Fruit fly (Drosophila melanogaster): ENCODE results near the gene CG2162.

The CG2162 gene

DNA sequence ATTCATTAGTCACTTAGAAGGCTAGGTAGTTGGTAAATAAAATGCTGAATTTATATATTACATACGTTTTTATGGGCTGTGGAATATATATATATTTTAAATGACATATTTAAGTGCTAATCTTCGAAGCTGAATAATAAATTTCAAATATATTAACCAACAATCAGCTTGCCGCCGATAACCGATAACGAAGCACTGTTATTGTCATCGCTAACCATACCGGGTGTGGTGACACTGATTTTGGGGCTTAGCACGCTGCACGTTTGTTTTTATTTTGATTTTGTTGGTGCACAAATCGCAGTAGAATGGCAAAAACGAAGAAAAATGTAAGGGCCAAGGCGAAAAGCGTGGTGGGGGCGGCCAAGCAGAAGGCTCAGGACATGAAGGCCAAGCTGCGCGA lies 19.9 kb downstream of the CG2162 start, which contains the start of gene CG16753 (continued):
- TF ChIP-seq chinmo (GFP tag; IDR thresholded peaks at IDR 0.05; ENCODE audit: partially characterized antibody), result peak; percentile 74; the same call in 2 of the 4 replicates
- peak; percentile 21 for TF ChIP-seq CG17912 (GFP tag; optimal IDR thresholded peaks at IDR 0.05)
- TF ChIP-seq nerfin-2 (GFP tag; IDR thresholded peaks at IDR 0.05; ENCODE audit: partially characterized antibody), result peak; percentile 52; the same call in 1 of the 2 replicates
- TF ChIP-seq BEAF-32 (GFP tag; optimal IDR thresholded peaks at IDR 0.05), result peak; percentile 37
- TF ChIP-seq inv (GFP tag; IDR thresholded peaks at IDR 0.05; ENCODE audit: partially characterized antibody), result 0 out of 2 replicates have a peak, but pooled peaks have one; percentile 19
- TF ChIP-seq unc-4 (GFP tag; IDR thresholded peaks at IDR 0.05; ENCODE audit: partially characterized antibody), result 0 out of 2 replicates have a peak, but pooled peaks have one; percentile 54
- TF ChIP-seq CG10267 (tag; optimal IDR thresholded peaks at IDR 0.05), result peak; percentile 17
- peak; percentile 66 for TF ChIP-seq Scr (GFP tag; IDR thresholded peaks at IDR 0.05; ENCODE audit: partially characterized antibody)
- TF ChIP-seq sna (GFP tag; IDR thresholded peaks at IDR 0.05; ENCODE audit: partially characterized antibody), result peak; percentile 60
- TF ChIP-seq Bgb (GFP tag; IDR thresholded peaks at IDR 0.05; ENCODE audit: partially characterized antibody), result peak; percentile 35
- peak; percentile 62; the same call in 2 of the 3 replicates for TF ChIP-seq Opbp (GFP tag; IDR thresholded peaks at IDR 0.05; ENCODE audit: partially characterized antibody)
- TF ChIP-seq CG34224 (GFP tag; IDR thresholded peaks at IDR 0.05; ENCODE audit: partially characterized antibody), result peak; percentile 76
- peak; percentile 70 for TF ChIP-seq Med (GFP tag)
- TF ChIP-seq HLH4C (GFP tag; IDR thresholded peaks at IDR 0.05; ENCODE audit: partially characterized antibody), result peak; percentile 83
- no peak for TF ChIP-seq CG8089 (GFP tag; optimal IDR thresholded peaks at IDR 0.05)
- no peak for TF ChIP-seq CG12299 (tag; optimal IDR thresholded peaks at IDR 0.05)
- TF ChIP-seq tna (GFP tag; IDR thresholded peaks at IDR 0.05; ENCODE audit: partially characterized antibody), result peak; percentile 73
- TF ChIP-seq CG7963 (GFP tag; IDR thresholded peaks at IDR 0.05; ENCODE audit: partially characterized antibody), result peak; percentile 67
- TF ChIP-seq CG1603 (tag; optimal IDR thresholded peaks at IDR 0.05), result peak; percentile 33
- peak; percentile 59; the same call in 1 of the 3 replicates for TF ChIP-seq hb (GFP tag; IDR thresholded peaks at IDR 0.05; ENCODE audit: partially characterized antibody)
- peak; percentile 88 for TF ChIP-seq otp (GFP tag; IDR thresholded peaks at IDR 0.05)
- TF ChIP-seq CG30431 (GFP tag; optimal IDR thresholded peaks at IDR 0.05), result no peak
- TF ChIP-seq gcm2 (GFP tag; optimal IDR thresholded peaks at IDR 0.05), result no peak
- TF ChIP-seq stwl (tag; optimal IDR thresholded peaks at IDR 0.05), result peak; percentile 48
- TF ChIP-seq Max (GFP tag; optimal IDR thresholded peaks at IDR 0.05), result peak; percentile 35
- peak; percentile 11 for TF ChIP-seq YL-1 (GFP tag; optimal IDR thresholded peaks at IDR 0.05)
- TF ChIP-seq nom (GFP tag; optimal IDR thresholded peaks at IDR 0.05), result peak; percentile 10
- TF ChIP-seq exex (tag; optimal IDR thresholded peaks at IDR 0.05), result peak; percentile 86
- TF ChIP-seq zen2 (GFP tag; IDR thresholded peaks at IDR 0.05; ENCODE audit: partially characterized antibody), result peak; percentile 64; the same call in 1 of the 3 replicates
- no peak for TF ChIP-seq TFAM (GFP tag; optimal IDR thresholded peaks at IDR 0.05)
- TF ChIP-seq CG18619 (GFP tag; optimal IDR thresholded peaks at IDR 0.05), result no peak
- TF ChIP-seq HmgZ (tag; optimal IDR thresholded peaks at IDR 0.05), result peak; percentile 42
- TF ChIP-seq pan (optimal IDR thresholded peaks at IDR 0.05), result no peak
- no peak for TF ChIP-seq pan (GFP tag; optimal IDR thresholded peaks at IDR 0.05 in 1 of 2, IDR thresholded peaks at IDR 0.05 in 1 of 2)
- TF ChIP-seq CG14860 (GFP tag; IDR thresholded peaks at IDR 0.05; ENCODE audit: partially characterized antibody), result peak; percentile 64
- peak; percentile 79 for TF ChIP-seq Sry-δ (GFP tag; optimal IDR thresholded peaks at IDR 0.05)
- TF ChIP-seq bbx (GFP tag; IDR thresholded peaks at IDR 0.05; ENCODE audit: partially characterized antibody), result peak; percentile 81
- peak; percentile 51 for TF ChIP-seq MESR4 (GFP tag; optimal IDR thresholded peaks at IDR 0.05)
- peak; percentile 63; the same call in 2 of the 4 replicates for TF ChIP-seq Dll (GFP tag; IDR thresholded peaks at IDR 0.05; ENCODE audit: partially characterized antibody)
- TF ChIP-seq pzg (GFP tag; optimal IDR thresholded peaks at IDR 0.05), result peak; percentile 68
- peak; percentile 84 for TF ChIP-seq Dref (GFP tag; IDR thresholded peaks at IDR 0.05)
- no peak for TF ChIP-seq hkb (optimal IDR thresholded peaks at IDR 0.05)
- TF ChIP-seq hkb (GFP tag; IDR thresholded peaks at IDR 0.05), result no peak
- TF ChIP-seq CG4404 (GFP tag; IDR thresholded peaks at IDR 0.05), result no peak
- TF ChIP-seq ci (GFP tag; IDR thresholded peaks at IDR 0.05), result 0 out of 3 replicates have a peak, but pooled peaks have one; percentile 19
- TF ChIP-seq vnd (GFP tag; IDR thresholded peaks at IDR 0.05; ENCODE audit: partially characterized antibody), result peak; percentile 52; the same call in 1 of the 3 replicates
- peak; percentile 100 for TF ChIP-seq CG14710 (tag; optimal IDR thresholded peaks at IDR 0.05)
